Worm (Caenorhabditis elegans) whole organism, L1 larva: ENCODE measurements around the gene E02H4.6.

Experiments used
- fkh-10 ChIP-seq: sonication (generic microtip); optimal IDR thresholded peaks from 2 replicates; lab custom pipeline; 2017; ENCODE audit warnings: missing biosample characterization, missing genetic modification reagents, missing genetic modification characterization
- fos-1 ChIP-seq: fragments of 150-350 bp; optimal IDR thresholded peaks from 2 replicates; lab custom pipeline; 2014; ENCODE audit warnings: missing biosample characterization, missing genetic modification characterization
- jun-1 ChIP-seq: fragments of 150-350 bp; optimal IDR thresholded peaks from 2 replicates; lab custom pipeline; 2014; ENCODE audit warnings: missing biosample characterization, missing genetic modification reagents, missing genetic modification characterization
- nhr-77 ChIP-seq: fragments of 150-350 bp; optimal IDR thresholded peaks from 2 replicates; lab custom pipeline; 2014; ENCODE audit warnings: missing biosample characterization, missing genetic modification characterization
- snpc-4 ChIP-seq: fragments of 150-350 bp; optimal IDR thresholded peaks from 2 replicates; lab custom pipeline; 2014; ENCODE audit warnings: missing biosample characterization, missing genetic modification characterization
- sptf-1 ChIP-seq: fragments of 150-350 bp; optimal IDR thresholded peaks from 2 replicates; lab custom pipeline; 2014; ENCODE audit warnings: missing biosample characterization, missing genetic modification characterization
- swsn-7 ChIP-seq: sonication (generic microtip); optimal IDR thresholded peaks from 2 replicates; lab custom pipeline; 2016; ENCODE audit warnings: missing genetic modification characterization, missing compliant biosample characterization
- unc-30 ChIP-seq: sonication (generic microtip); optimal IDR thresholded peaks from 2 replicates; lab custom pipeline; 2017; ENCODE audit warnings: missing biosample characterization, missing genetic modification characterization

ce11 chrX:14296559-14296958, 44.6 kb upstream of the E02H4.6 start, which contains the start of gene madd-3:
- TF ChIP-seq swsn-7 (tag; lab: Kevin White, UChicago) (no peak), nhr-77 (no peak), jun-1 (tag; lab: Kevin White, UChicago) (no peak), sptf-1 (no peak), fos-1 (no peak), unc-30 (tag; lab: Kevin White, UChicago) (no peak), snpc-4 (tag; lab: Kevin White, UChicago) (no peak), fkh-10 (GFP tag; lab: Kevin White, UChicago) (no peak)
